Fruit fly (Drosophila melanogaster) whole organism, embryonic: ENCODE results near the gene Fbxl7.

Experiments
- ATbp ChIP-seq: fragments of 200-800 bp; sonication (Bioruptor generic); optimal IDR thresholded peaks from 2 replicates; lab custom pipeline; 2017; ENCODE audit warnings: missing biosample characterization, mild to moderate bottlenecking, missing genetic modification characterization, missing genetic modification reagents
- BtbVII ChIP-seq: fragments of 200-800 bp; sonication (Bioruptor generic); optimal IDR thresholded peaks from 3 replicates; lab custom pipeline; 2017; ENCODE audit warnings: missing biosample characterization, mild to moderate bottlenecking, missing genetic modification characterization
- CG10431 ChIP-seq: fragments of 200-800 bp; sonication (Bioruptor generic); optimal IDR thresholded peaks from 3 replicates; lab custom pipeline; 2018; ENCODE audit warnings: missing biosample characterization, mild to moderate bottlenecking, missing genetic modification characterization
- CG10654 ChIP-seq: fragments of 200-800 bp; sonication (Bioruptor generic); optimal IDR thresholded peaks from 2 replicates; lab custom pipeline; 2016; ENCODE audit warnings: missing biosample characterization, missing genetic modification characterization
- CG10979 ChIP-seq: fragments of 200-800 bp; sonication (Bioruptor generic); optimal IDR thresholded peaks from 2 replicates; lab custom pipeline; 2018; ENCODE audit warnings: missing biosample characterization, mild to moderate bottlenecking, missing genetic modification characterization, moderate library complexity
- CG11504 ChIP-seq: fragments of 200-800 bp; sonication (Bioruptor generic); optimal IDR thresholded peaks from 3 replicates; lab custom pipeline; 2019; ENCODE audit warnings: missing biosample characterization, mild to moderate bottlenecking, missing genetic modification characterization, moderate library complexity
- CG12155 ChIP-seq: fragments of 200-800 bp; sonication (Bioruptor generic); optimal IDR thresholded peaks from 3 replicates; lab custom pipeline; 2016; ENCODE audit warnings: missing biosample characterization, missing genetic modification characterization
- CG12942 ChIP-seq: fragments of 200-800 bp; sonication (Bioruptor generic); optimal IDR thresholded peaks from 3 replicates; lab custom pipeline; 2016; ENCODE audit warnings: missing biosample characterization, missing genetic modification characterization
- CG13624 ChIP-seq: fragments of 200-800 bp; sonication (Bioruptor generic); optimal IDR thresholded peaks from 2 replicates; lab custom pipeline; 2016; ENCODE audit warnings: missing biosample characterization, missing genetic modification characterization
- CG1529 ChIP-seq: fragments of 200-800 bp; sonication (Bioruptor generic); optimal IDR thresholded peaks from 3 replicates; lab custom pipeline; 2018; ENCODE audit warnings: missing biosample characterization, missing genetic modification characterization
- CG15514 ChIP-seq: fragments of 200-800 bp; sonication (Bioruptor generic); optimal IDR thresholded peaks from 3 replicates; lab custom pipeline; 2017; ENCODE audit warnings: missing biosample characterization, missing genetic modification characterization, mild to moderate bottlenecking, moderate library complexity, missing genetic modification reagents
- CG15601 ChIP-seq: fragments of 200-800 bp; sonication (Bioruptor generic); optimal IDR thresholded peaks from 3 replicates; lab custom pipeline; 2019; ENCODE audit warnings: missing biosample characterization, mild to moderate bottlenecking, missing genetic modification characterization, moderate library complexity
- CG16863 ChIP-seq: fragments of 200-800 bp; sonication (Bioruptor generic); optimal IDR thresholded peaks from 3 replicates; lab custom pipeline; 2016; ENCODE audit warnings: missing biosample characterization, missing genetic modification characterization
- CG17328 ChIP-seq: fragments of 200-800 bp; sonication (Bioruptor generic); IDR thresholded peaks from 2 replicates; pipeline ENCODE4 v1.3.6; 2022; ENCODE audit warnings: missing biosample characterization, missing genetic modification characterization
- CG17385 ChIP-seq: fragments of 200-800 bp; sonication (Bioruptor generic); optimal IDR thresholded peaks from 3 replicates; lab custom pipeline; 2018; ENCODE audit warnings: missing biosample characterization, mild to moderate bottlenecking, missing genetic modification characterization
- CG1792 ChIP-seq: fragments of 200-800 bp; sonication (Bioruptor generic); optimal IDR thresholded peaks from 2 replicates; lab custom pipeline; 2016; ENCODE audit warnings: missing biosample characterization, missing genetic modification characterization
- CG31365 ChIP-seq: fragments of 200-800 bp; sonication (Bioruptor generic); optimal IDR thresholded peaks from 2 replicates; lab custom pipeline; 2018; ENCODE audit warnings: missing biosample characterization, mild to moderate bottlenecking, missing genetic modification characterization
- CG31388 ChIP-seq: fragments of 200-800 bp; sonication (Bioruptor generic); optimal IDR thresholded peaks from 2 replicates; lab custom pipeline; 2016; ENCODE audit warnings: missing biosample characterization, missing genetic modification characterization
- CG32532 ChIP-seq: fragments of 200-800 bp; sonication (Bioruptor generic); IDR thresholded peaks from 2 replicates; pipeline ENCODE4 v1.3.6; 2022; ENCODE audit warnings: missing biosample characterization, missing genetic modification characterization
- CG34224 ChIP-seq: fragments of 200-800 bp; sonication (Bioruptor generic); IDR thresholded peaks from 3 replicates; pipeline ENCODE4 v1.3.6; 2022; ENCODE audit warnings: missing biosample characterization, missing genetic modification characterization; ENCODE audit not compliant: partially characterized antibody
- CG3995 ChIP-seq: fragments of 200-800 bp; sonication (Bioruptor generic); optimal IDR thresholded peaks from 3 replicates; lab custom pipeline; 2016; ENCODE audit warnings: missing biosample characterization, missing genetic modification characterization
- CG4424 ChIP-seq: fragments of 200-800 bp; sonication (Bioruptor generic); optimal IDR thresholded peaks from 3 replicates; lab custom pipeline; 2016; ENCODE audit warnings: missing biosample characterization, missing genetic modification characterization
- CG6689 ChIP-seq: fragments of 200-800 bp; sonication (Bioruptor generic); IDR thresholded peaks from 2 replicates; pipeline ENCODE4 v1.3.6; 2022; ENCODE audit warnings: missing biosample characterization, missing genetic modification characterization
- CG7556 ChIP-seq: fragments of 200-800 bp; sonication (Bioruptor generic); optimal IDR thresholded peaks from 2 replicates; lab custom pipeline; 2017; ENCODE audit warnings: missing biosample characterization, mild to moderate bottlenecking, missing genetic modification characterization
- CG8388 ChIP-seq: fragments of 200-800 bp; sonication (Bioruptor generic); optimal IDR thresholded peaks from 2 replicates; lab custom pipeline; 2019; ENCODE audit warnings: missing biosample characterization, mild to moderate bottlenecking, missing genetic modification characterization, moderate library complexity
- Dbx ChIP-seq: fragments of 200-800 bp; sonication (Bioruptor generic); IDR thresholded peaks from 3 replicates; pipeline ENCODE4 v1.3.6; 2022; ENCODE audit warnings: missing biosample characterization, missing genetic modification characterization
- Ets65A ChIP-seq: fragments of 200-800 bp; sonication (Bioruptor generic); peaks from one replicate; lab custom pipeline; 2016; ENCODE audit warnings: missing biosample characterization, missing genetic modification characterization
- HLH4C ChIP-seq: fragments of 200-800 bp; sonication (Bioruptor generic); IDR thresholded peaks from 3 replicates; pipeline ENCODE4 v1.3.6; 2022; ENCODE audit warnings: missing biosample characterization, missing genetic modification characterization; ENCODE audit not compliant: partially characterized antibody
- Lim3 ChIP-seq: fragments of 200-800 bp; sonication (Bioruptor generic); IDR thresholded peaks from 2 replicates; pipeline ENCODE4 v1.3.6; 2022; ENCODE audit warnings: missing biosample characterization, missing genetic modification characterization
- MESR4 ChIP-seq: fragments of 200-800 bp; sonication (Bioruptor generic); optimal IDR thresholded peaks from 2 replicates; lab custom pipeline; 2018; ENCODE audit warnings: missing biosample characterization, mild to moderate bottlenecking, missing genetic modification characterization, moderate library complexity
- Nf-YA ChIP-seq: fragments of 200-800 bp; sonication (Bioruptor generic); IDR thresholded peaks from 2 replicates; pipeline ENCODE4 v1.3.6; 2022; ENCODE audit warnings: missing biosample characterization, missing genetic modification characterization
- Oaz ChIP-seq: fragments of 200-800 bp; sonication (Bioruptor generic); IDR thresholded peaks from 2 replicates; pipeline ENCODE4 v1.3.6; 2022; ENCODE audit warnings: missing biosample characterization, missing genetic modification characterization
- Pdp1 ChIP-seq, 2 experiments: fragments of 200-800 bp; sonication (Bioruptor generic); optimal IDR thresholded peaks; 3 replicates each; lab custom pipeline; 2016; ENCODE audit warnings: missing biosample characterization in 2 of 2, missing genetic modification characterization in 2 of 2, mild to moderate bottlenecking in 1 of 2, moderate library complexity in 1 of 2
- Ptx1 ChIP-seq: fragments of 200-800 bp; sonication (Bioruptor generic); IDR thresholded peaks from 2 replicates; pipeline ENCODE4 v1.3.6; 2022; ENCODE audit warnings: missing biosample characterization, missing genetic modification characterization
- TFAM ChIP-seq: fragments of 200-800 bp; sonication (Bioruptor generic); optimal IDR thresholded peaks from 2 replicates; lab custom pipeline; 2017; ENCODE audit warnings: missing biosample characterization, missing genetic modification characterization, inconsistent platforms
- Usf ChIP-seq: fragments of 200-800 bp; sonication (Bioruptor generic); optimal IDR thresholded peaks from 2 replicates; lab custom pipeline; 2017; ENCODE audit warnings: missing genotype, missing biosample characterization, missing genetic modification characterization
- az2 ChIP-seq: fragments of 200-800 bp; sonication (Bioruptor generic); optimal IDR thresholded peaks from 3 replicates; lab custom pipeline; 2016; ENCODE audit warnings: missing biosample characterization, missing genetic modification characterization
- cg ChIP-seq: fragments of 200-800 bp; sonication (Bioruptor generic); optimal IDR thresholded peaks from 3 replicates; lab custom pipeline; 2019; ENCODE audit warnings: missing biosample characterization, mild to moderate bottlenecking, missing genetic modification characterization, moderate library complexity
- chm ChIP-seq: fragments of 200-800 bp; sonication (Bioruptor generic); IDR thresholded peaks from 2 replicates; pipeline ENCODE4 v1.3.6; 2022; ENCODE audit warnings: missing biosample characterization, missing genetic modification characterization
- fd96Cb ChIP-seq: fragments of 200-800 bp; sonication (Bioruptor generic); optimal IDR thresholded peaks from 2 replicates; lab custom pipeline; 2018; ENCODE audit warnings: missing biosample characterization, mild to moderate bottlenecking, missing genetic modification characterization, moderate library complexity
- ftz-f1 ChIP-seq: fragments of 200-800 bp; sonication (Bioruptor generic); optimal IDR thresholded peaks from 2 replicates; lab custom pipeline; 2016; ENCODE audit warnings: missing biosample characterization, missing genetic modification characterization
- gce ChIP-seq: fragments of 200-800 bp; sonication (Bioruptor generic); IDR thresholded peaks from 3 replicates; pipeline ENCODE4 v1.3.6; 2022; ENCODE audit warnings: missing biosample characterization, missing genetic modification characterization
- inv ChIP-seq: fragments of 200-800 bp; sonication (Bioruptor generic); IDR thresholded peaks from 2 replicates; pipeline ENCODE4 v1.3.6; 2022; ENCODE audit warnings: missing biosample characterization, missing genetic modification characterization; ENCODE audit not compliant: partially characterized antibody
- jumu ChIP-seq: fragments of 200-800 bp; sonication (Bioruptor generic); optimal IDR thresholded peaks from 3 replicates; lab custom pipeline; 2016; ENCODE audit warnings: missing biosample characterization, missing genetic modification characterization
- lmd ChIP-seq: fragments of 200-800 bp; sonication (Bioruptor generic); IDR thresholded peaks from 2 replicates; pipeline ENCODE4 v1.3.6; 2022; ENCODE audit warnings: missing biosample characterization, missing genetic modification characterization
- nom ChIP-seq: fragments of 200-800 bp; sonication (Bioruptor generic); optimal IDR thresholded peaks from 2 replicates; lab custom pipeline; 2017; ENCODE audit warnings: missing biosample characterization, missing genetic modification characterization, mild to moderate bottlenecking, moderate library complexity, missing genetic modification reagents
- pum ChIP-seq: fragments of 200-800 bp; sonication (Bioruptor generic); optimal IDR thresholded peaks from 2 replicates; lab custom pipeline; 2016; ENCODE audit warnings: missing biosample characterization, missing genetic modification characterization
- sd ChIP-seq: fragments of 200-800 bp; sonication (Bioruptor generic); optimal IDR thresholded peaks from 3 replicates; lab custom pipeline; 2018; ENCODE audit warnings: missing biosample characterization, mild to moderate bottlenecking, missing genetic modification characterization, moderate library complexity
- sens ChIP-seq: fragments of 200-800 bp; sonication (Bioruptor generic); peaks from one replicate; lab custom pipeline; 2016; ENCODE audit warnings: missing biosample characterization, missing genetic modification characterization
- shn ChIP-seq: fragments of 200-800 bp; sonication (Bioruptor generic); optimal IDR thresholded peaks from 3 replicates; lab custom pipeline; 2016; ENCODE audit warnings: missing biosample characterization, missing genetic modification characterization
- toy ChIP-seq: fragments of 200-800 bp; sonication (Bioruptor generic); IDR thresholded peaks from 2 replicates; pipeline ENCODE4 v1.3.6; 2022; ENCODE audit warnings: missing biosample characterization, missing genetic modification characterization
- yki ChIP-seq: fragments of >200 bp; optimal IDR thresholded peaks from 3 replicates; lab custom pipeline; 2018

The Fbxl7 gene

dm6 chr3R:15973488-15973975 lies 52.8 kb downstream of the Fbxl7 start (continued):
- TF ChIP-seq sd (tag; lab: Kevin White, UChicago) = peak; percentile 38
- no peak for TF ChIP-seq shn (GFP tag; lab: Kevin White, UChicago)
- TF ChIP-seq Ets65A (GFP tag; lab: Kevin White, UChicago) = peak; percentile 45
- TF ChIP-seq Oaz (GFP tag; lab: Robert Waterston, UW) = no peak
- peak; percentile 86 for TF ChIP-seq cg
- peak; percentile 49 for TF ChIP-seq CG15514 (GFP tag; lab: Kevin White, UChicago)
- TF ChIP-seq CG31365 (tag; lab: Kevin White, UChicago) = no peak
- TF ChIP-seq CG31388 = no peak
- no peak for TF ChIP-seq CG6689
- TF ChIP-seq CG10979 (tag; lab: Kevin White, UChicago) = no peak
- no peak for TF ChIP-seq CG12155 (GFP tag; lab: Kevin White, UChicago)
- no peak for TF ChIP-seq CG7556
- peak in 1 of 2 experiments; percentile 60 for TF ChIP-seq Pdp1 (GFP tag; optimal IDR thresholded peaks at IDR 0.05; lab: Kevin White, UChicago)
- TF ChIP-seq CG15601 (tag; lab: Kevin White, UChicago) = peak; percentile 89
- no peak for TF ChIP-seq CG17328 (GFP tag; lab: Robert Waterston, UW)
- no peak for TF ChIP-seq CG8388 (GFP tag; lab: Kevin White, UChicago)
- TF ChIP-seq TFAM (GFP tag; lab: Kevin White, UChicago) = no peak
- peak; percentile 84 for TF ChIP-seq CG17385
- TF ChIP-seq gce (GFP tag; lab: Robert Waterston, UW) = no peak
- peak; percentile 76 for TF ChIP-seq MESR4 (GFP tag; lab: Kevin White, UChicago)
- TF ChIP-seq CG10654 (GFP tag; lab: Kevin White, UChicago) = no peak
- peak; percentile 51 for TF ChIP-seq CG13624 (GFP tag; lab: Kevin White, UChicago)
- TF ChIP-seq CG16863 (GFP tag; lab: Kevin White, UChicago) = no peak
- TF ChIP-seq CG34224 = no peak
- TF ChIP-seq yki (lab: Kevin White, UChicago) = peak; percentile 84
- no peak for TF ChIP-seq CG3995
- no peak for TF ChIP-seq lmd
- no peak for TF ChIP-seq Nf-YA (GFP tag; lab: Robert Waterston, UW)
- no peak for TF ChIP-seq az2
- TF ChIP-seq CG10431 (GFP tag; lab: Kevin White, UChicago) = peak; percentile 32
- no peak for TF ChIP-seq toy (GFP tag; lab: Robert Waterston, UW)
- TF ChIP-seq ATbp (GFP tag; lab: Kevin White, UChicago) = peak; percentile 11
- peak; percentile 52 for TF ChIP-seq jumu (GFP tag; lab: Kevin White, UChicago)
- peak; percentile 41 for TF ChIP-seq CG11504
- TF ChIP-seq Lim3 = no peak
- TF ChIP-seq BtbVII (GFP tag; lab: Kevin White, UChicago) = no peak
- no peak for TF ChIP-seq chm (GFP tag; lab: Robert Waterston, UW)
- TF ChIP-seq CG4424 (GFP tag; lab: Kevin White, UChicago) = no peak
- no peak for TF ChIP-seq ftz-f1 (GFP tag; lab: Kevin White, UChicago)
- no peak for TF ChIP-seq CG32532 (GFP tag; lab: Robert Waterston, UW)
- no peak for TF ChIP-seq HLH4C
- no peak for TF ChIP-seq Dbx (GFP tag; lab: Robert Waterston, UW)
- TF ChIP-seq sens (GFP tag; lab: Kevin White, UChicago) = peak; percentile 21
- TF ChIP-seq Ptx1 (GFP tag; lab: Robert Waterston, UW) = no peak
- peak; percentile 47 for TF ChIP-seq nom (GFP tag; lab: Kevin White, UChicago)
- no peak for TF ChIP-seq CG1792 (GFP tag; lab: Kevin White, UChicago)
- TF ChIP-seq CG12942 (GFP tag; lab: Kevin White, UChicago) = no peak
- no peak for TF ChIP-seq inv (GFP tag; lab: Robert Waterston, UW)
- TF ChIP-seq pum (GFP tag; lab: Kevin White, UChicago) = peak; percentile 28
- TF ChIP-seq CG1529 (GFP tag; lab: Kevin White, UChicago) = no peak
- TF ChIP-seq fd96Cb = no peak
- TF ChIP-seq Usf (GFP tag; lab: Kevin White, UChicago) = no peak
